Worm (Caenorhabditis elegans) whole organism, early embryonic: ENCODE data around the gene hsp-4.
A peak's percentile ranks its signal among the peaks of the same experiment; 100 is the strongest.

Experiments
- B0310.2 ChIP-seq: sonication (generic microtip); optimal IDR thresholded peaks from 2 replicates; lab custom pipeline; 2016; ENCODE audit warnings: mild to moderate bottlenecking, missing genetic modification characterization, missing compliant biosample characterization
- F13C5.2 ChIP-seq: sonication (generic microtip); optimal IDR thresholded peaks from 2 replicates; lab custom pipeline; 2017; ENCODE audit warnings: mild to moderate bottlenecking, missing genetic modification characterization, inconsistent platforms, missing compliant biosample characterization
- aly-1 ChIP-seq: sonication (generic microtip); optimal IDR thresholded peaks from 2 replicates; lab custom pipeline; 2016; ENCODE audit warnings: missing genetic modification characterization, missing compliant biosample characterization
- ama-1 ChIP-seq: fragments of 150-350 bp; optimal IDR thresholded peaks from 2 replicates; lab custom pipeline; 2014
- ceh-13 ChIP-seq: fragments of 200-800 bp; sonication (Bioruptor generic); optimal IDR thresholded peaks from 2 replicates; lab custom pipeline; 2018; ENCODE audit warnings: mild to moderate bottlenecking, missing genetic modification characterization, missing compliant biosample characterization
- ceh-36 ChIP-seq: sonication (generic microtip); optimal IDR thresholded peaks from 2 replicates; lab custom pipeline; 2016; ENCODE audit warnings: missing genetic modification characterization, inconsistent platforms, missing compliant biosample characterization
- ets-7 ChIP-seq: sonication (generic microtip); optimal IDR thresholded peaks from 2 replicates; lab custom pipeline; 2016; ENCODE audit warnings: missing genotype, missing genetic modification characterization, missing compliant biosample characterization
- flt-1 ChIP-seq: fragments of 200-800 bp; sonication (Bioruptor generic); IDR thresholded peaks from 2 replicates; pipeline ENCODE4 v1.3.6; 2022; ENCODE audit warnings: missing genetic modification characterization, missing compliant biosample characterization
- pes-1 ChIP-seq: fragments of 200-800 bp; sonication (Bioruptor generic); IDR thresholded peaks from 2 replicates; pipeline ENCODE4 v1.3.6; 2022; ENCODE audit warnings: missing genetic modification reagents, missing genetic modification characterization, missing compliant biosample characterization
- tbx-11 ChIP-seq: fragments of 200-800 bp; sonication (Bioruptor generic); IDR thresholded peaks from 2 replicates; pipeline ENCODE4 v1.3.6; 2022; ENCODE audit warnings: missing genetic modification characterization, missing compliant biosample characterization
- tbx-37 ChIP-seq: fragments of 200-800 bp; sonication (Bioruptor generic); conservative IDR thresholded peaks from 2 replicates; pipeline ENCODE4 v1.3.6; 2022; ENCODE audit warnings: missing genetic modification reagents, missing genetic modification characterization, missing compliant biosample characterization
- tra-4 ChIP-seq: sonication (generic microtip); optimal IDR thresholded peaks from 2 replicates; lab custom pipeline; 2017; ENCODE audit warnings: missing genetic modification characterization, missing compliant biosample characterization

DNA sequence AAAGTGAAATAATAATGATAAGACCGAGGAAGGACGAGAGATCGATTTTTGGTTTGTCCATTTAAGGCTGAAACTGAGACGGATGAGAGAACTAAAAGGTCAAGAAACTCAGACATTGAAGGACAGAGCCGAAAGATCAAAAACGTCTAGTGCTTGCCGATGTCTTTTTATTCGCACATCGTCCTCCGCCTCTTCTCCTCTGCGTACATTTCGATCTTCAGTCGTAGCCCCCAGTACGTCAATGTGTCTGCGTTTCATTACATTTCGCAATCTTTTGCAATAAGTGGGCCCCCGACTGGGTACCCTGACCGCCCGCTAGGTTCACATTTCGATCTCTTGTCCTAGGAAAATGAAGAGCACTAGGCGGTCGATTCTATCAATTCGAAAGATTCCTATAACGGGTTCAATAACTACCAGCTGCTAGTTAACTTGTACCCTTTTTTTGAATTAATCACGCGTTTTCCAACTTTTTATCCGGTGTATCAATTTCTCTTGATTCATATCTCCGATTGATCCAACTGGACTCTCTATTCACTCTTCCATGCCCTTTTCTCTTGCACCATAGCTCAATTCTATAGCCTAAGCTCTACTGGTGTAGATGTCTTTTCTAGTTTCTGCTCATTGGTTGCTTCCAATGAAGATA lies 39.7 kb upstream of the hsp-4 start:
- TF ChIP-seq ama-1 (no peak), ceh-13 (GFP tag; lab: Kevin White, UChicago) (no peak), ets-7 (tag; lab: Kevin White, UChicago) (no peak), F13C5.2 (tag; lab: Kevin White, UChicago) (peak; percentile 50), ceh-36 (no peak), B0310.2 (no peak), tra-4 (tag; lab: Kevin White, UChicago) (no peak), aly-1 (no peak), flt-1 (GFP tag; lab: Robert Waterston, UW) (no peak), pes-1 (no peak), tbx-37 (GFP tag; lab: Robert Waterston, UW) (no peak), tbx-11 (GFP tag; lab: Robert Waterston, UW) (no peak)
